Worm (Caenorhabditis elegans): ENCODE results near the gene idpa-2.

- TF ChIP-seq pha-4 (GFP tag; IDR thresholded peaks at IDR 0.05) (no peak), pha-4 (tag; optimal IDR thresholded peaks at IDR 0.05) (no peak), ztf-11 (tag; optimal IDR thresholded peaks at IDR 0.05) (no peak), R02D3.7 (tag; optimal IDR thresholded peaks at IDR 0.05) (no peak), arid-1 (GFP tag; conservative IDR thresholded peaks at IDR 0.05) (no peak), ZK546.5 (tag; optimal IDR thresholded peaks at IDR 0.05) (no peak), php-3 (GFP tag; IDR thresholded peaks at IDR 0.05) (no peak), skn-1 (tag; optimal IDR thresholded peaks at IDR 0.05) (no peak), hlh-30 (tag; optimal IDR thresholded peaks at IDR 0.05; ENCODE audit: insufficient read depth) (no peak), ceh-28 (tag; optimal IDR thresholded peaks at IDR 0.05) (no peak), zag-1 (tag; optimal IDR thresholded peaks at IDR 0.05) (no peak), ztf-7 (tag; optimal IDR thresholded peaks at IDR 0.05) (no peak), ces-1 (GFP tag; optimal IDR thresholded peaks at IDR 0.05) (no peak), F37D6.2 (tag; optimal IDR thresholded peaks at IDR 0.05) (no peak)
Measured at ce11 chrII:8808482-8808881, 15.9 kb upstream of the idpa-2 start, which contains the start of gene F07H5.10.

Data from whole organism, L4 larva.